Worm (Caenorhabditis elegans) whole organism, young adult: ENCODE data around the gene fbxa-154.
"Not testable (repeated sequence)": the region's sequence is repeated elsewhere in the genome, so short reads cannot be mapped to it uniquely, and the experiment has no call there.

Experiments
- B0336.3 ChIP-seq: fragments of 200-800 bp; sonication (Bioruptor generic); IDR thresholded peaks from 2 replicates; pipeline ENCODE4 v1.3.6; 2022; ENCODE audit warnings: missing genetic modification characterization, missing compliant biosample characterization
- F37B4.10 ChIP-seq: fragments of 200-800 bp; sonication (Bioruptor generic); IDR thresholded peaks from 2 replicates; pipeline ENCODE4 v1.3.6; 2022; ENCODE audit warnings: missing genetic modification characterization, missing compliant biosample characterization
- ama-1 ChIP-seq, 3 experiments: fragments of 150-350 bp in 1 of 3; sonication (generic microtip) in 2 of 3; optimal IDR thresholded peaks; 2 replicates each; lab custom pipeline; 2014 to 2018; ENCODE audit warnings: missing biosample characterization in 2 of 3, missing genetic modification characterization in 2 of 3, missing genetic modification reagents in 2 of 3
- chd-7 ChIP-seq: sonication (generic microtip); optimal IDR thresholded peaks from 2 replicates; lab custom pipeline; 2016; ENCODE audit warnings: mild to moderate bottlenecking, missing genetic modification characterization, moderate library complexity, missing compliant biosample characterization
- fkh-3 ChIP-seq: sonication (generic microtip); optimal IDR thresholded peaks from 2 replicates; lab custom pipeline; 2016; ENCODE audit warnings: mild to moderate bottlenecking, missing genetic modification characterization, missing compliant biosample characterization
- gei-17 ChIP-seq: fragments of 200-800 bp; sonication (Bioruptor generic); optimal IDR thresholded peaks from 2 replicates; lab custom pipeline; 2018; ENCODE audit warnings: mild to moderate bottlenecking, missing genetic modification characterization, missing compliant biosample characterization
- lin-40 ChIP-seq: sonication (generic microtip); optimal IDR thresholded peaks from 2 replicates; lab custom pipeline; 2016; ENCODE audit warnings: missing genetic modification characterization, mild to moderate bottlenecking, missing compliant biosample characterization, missing genotype, missing genetic modification reagents
- madf-10 ChIP-seq: sonication (generic microtip); optimal IDR thresholded peaks from 2 replicates; lab custom pipeline; 2016; ENCODE audit warnings: mild to moderate bottlenecking, missing genetic modification characterization, missing compliant biosample characterization
- madf-8 ChIP-seq: fragments of 200-800 bp; sonication (Bioruptor generic); conservative IDR thresholded peaks from 2 replicates; pipeline ENCODE4 v1.3.6; 2022; ENCODE audit warnings: missing genetic modification reagents, missing genetic modification characterization, missing compliant biosample characterization
- pha-4 ChIP-seq: fragments of 150-350 bp; sonication (generic microtip); optimal IDR thresholded peaks from 2 replicates; lab custom pipeline; 2014; ENCODE audit warnings: missing biosample characterization, missing genetic modification reagents, missing genetic modification characterization
- tbp1 ChIP-seq: fragments of 200-800 bp; sonication (Bioruptor generic); optimal IDR thresholded peaks from 2 replicates; lab custom pipeline; 2018; ENCODE audit warnings: mild to moderate bottlenecking, missing genetic modification characterization, missing compliant biosample characterization

ce11 chrV:15599762-15600161 is 5.2 kb downstream of the fbxa-154 start, which contains the start of gene B0391.14:
- not testable (repeated sequence) for TF ChIP-seq madf-10 (tag; lab: Kevin White, UChicago); lin-40; pha-4 (tag; lab: Kevin White, UChicago); tbp1 (GFP tag; lab: Kevin White, UChicago); madf-8 (GFP tag; lab: Robert Waterston, UW); gei-17 (GFP tag; lab: Kevin White, UChicago); chd-7; F37B4.10 (GFP tag; lab: Robert Waterston, UW); fkh-3; ama-1 (optimal IDR thresholded peaks at IDR 0.05; lab: Kevin White, UChicago); ama-1 (GFP tag; optimal IDR thresholded peaks at IDR 0.05; lab: Kevin White, UChicago); B0336.3 (GFP tag; lab: Robert Waterston, UW)
